Worm (Caenorhabditis elegans): ENCODE data around the gene msd-2.

msd-2 gene

DNA sequence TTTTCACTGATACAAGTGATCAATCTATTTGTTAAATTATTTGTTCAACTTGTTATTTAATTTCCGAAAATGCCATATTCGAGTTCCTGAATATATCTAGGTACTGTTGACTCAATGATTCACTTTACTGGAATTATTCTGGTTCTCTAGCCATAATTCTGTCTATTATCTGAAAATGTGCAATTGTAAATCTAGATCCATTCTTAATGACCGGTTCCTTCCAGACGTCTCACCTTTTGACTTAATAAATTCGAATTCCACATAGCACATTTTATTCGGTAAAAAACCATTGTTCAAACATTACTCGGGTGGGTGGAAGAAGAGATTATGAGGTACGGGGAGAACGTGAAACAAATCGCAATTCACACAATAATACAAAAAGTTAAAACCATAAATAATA lies 39.5 kb upstream of the msd-2 start (continued):
- no peak for TF ChIP-seq F37B4.10 (GFP tag; IDR thresholded peaks at IDR 0.05)

DNA sequence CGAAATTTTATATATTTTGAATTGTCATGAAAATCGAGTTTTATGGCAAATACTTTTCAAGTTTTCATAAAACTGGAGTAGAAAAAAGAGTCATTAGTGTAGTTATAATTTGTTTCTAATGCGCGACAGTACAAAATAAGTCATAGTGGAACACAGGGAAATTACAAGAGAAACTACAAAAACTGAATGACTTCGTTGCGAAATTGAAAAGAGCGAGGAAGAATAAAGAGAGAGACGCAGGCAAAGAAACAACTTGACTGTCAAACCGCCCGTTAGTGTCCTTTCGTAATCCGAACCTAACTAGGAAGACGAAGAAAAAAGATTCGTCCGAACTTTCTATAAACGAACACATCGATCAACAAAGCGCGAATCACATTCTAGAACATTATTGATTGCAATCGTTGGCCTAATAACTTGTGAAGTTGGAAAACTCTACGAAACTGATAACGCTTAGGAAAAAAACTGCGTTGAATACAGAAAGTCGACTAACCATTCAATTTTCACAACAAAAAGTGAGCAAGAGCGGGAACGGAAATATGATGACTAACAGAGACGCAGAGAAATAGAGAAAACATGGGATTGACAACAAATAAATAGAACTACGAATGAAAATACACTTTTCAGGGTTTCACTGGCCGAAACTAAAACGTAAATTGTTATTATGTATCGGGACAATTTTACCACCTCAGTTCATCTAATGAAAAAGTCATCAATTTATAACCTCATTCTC lies 35.3 kb upstream of the msd-2 start:
- TF ChIP-seq unc-130 (GFP tag; optimal IDR thresholded peaks at IDR 0.05) = no peak
- no peak for TF ChIP-seq snpc-1.3 (tag; optimal IDR thresholded peaks at IDR 0.05; ENCODE audit: insufficient read depth)
- peak; percentile 10 for TF ChIP-seq hmg-1.2 (GFP tag; IDR thresholded peaks at IDR 0.05)
- no peak for TF ChIP-seq somi-1 (GFP tag; optimal IDR thresholded peaks at IDR 0.05)
- no peak for TF ChIP-seq akir-1 (GFP tag; optimal IDR thresholded peaks at IDR 0.05)
- peak; percentile 45; the same call in 1 of the 2 replicates for TF ChIP-seq nfyb-1 (GFP tag; IDR thresholded peaks at IDR 0.05)
- TF ChIP-seq F10E7.11 (tag; optimal IDR thresholded peaks at IDR 0.05) = no peak
- TF ChIP-seq ztf-6 (GFP tag; IDR thresholded peaks at IDR 0.05) = no peak
- no peak for TF ChIP-seq tbp1 (GFP tag; optimal IDR thresholded peaks at IDR 0.05)
- peak; percentile 29 for TF ChIP-seq nhr-80 (tag; optimal IDR thresholded peaks at IDR 0.05)
- no peak for TF ChIP-seq tlf-1 (GFP tag; optimal IDR thresholded peaks at IDR 0.05)
- no peak for TF ChIP-seq dpl-1 (GFP tag; optimal IDR thresholded peaks at IDR 0.05)
- peak; percentile 40; the same call in 1 of the 2 replicates for TF ChIP-seq madf-6 (GFP tag; IDR thresholded peaks at IDR 0.05)
- TF ChIP-seq ztf-22 (GFP tag; optimal IDR thresholded peaks at IDR 0.05) = no peak
- no peak for TF ChIP-seq ceh-79 (tag; optimal IDR thresholded peaks at IDR 0.05)
- peak; percentile 42; the same call in 1 of the 2 replicates for TF ChIP-seq cebp-1 (GFP tag; IDR thresholded peaks at IDR 0.05)
- TF ChIP-seq cebp-1 (tag; optimal IDR thresholded peaks at IDR 0.05) = peak; percentile 87

DNA sequence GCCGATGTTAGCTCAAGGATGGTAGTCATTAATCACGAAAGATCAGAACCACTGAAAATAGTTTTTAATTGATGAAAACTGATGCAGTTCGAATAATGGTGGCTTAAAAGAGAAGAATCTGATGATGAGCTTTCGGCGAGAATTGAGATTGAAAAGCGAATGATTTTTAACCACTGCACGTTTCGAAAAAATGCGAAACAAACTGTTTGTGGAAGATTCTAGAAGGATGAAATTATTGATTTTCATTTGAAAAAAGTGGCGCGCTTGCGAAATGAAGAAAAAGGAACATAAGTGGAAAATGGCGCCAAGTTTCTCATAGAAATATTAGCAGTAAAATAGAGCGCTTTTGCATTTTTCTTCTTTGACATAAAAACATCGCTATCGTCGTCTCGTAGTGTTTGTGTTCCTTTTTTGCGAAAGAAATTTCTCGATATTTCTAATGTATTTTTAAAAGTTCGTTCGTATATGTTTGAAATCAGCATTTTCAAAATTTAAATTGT lies 33.9 kb upstream of the msd-2 start, which contains the start of gene uba-1:
Gene uba-1 (minus strand): TSS at position 51 of the 500 bp plus-strand sequence.
- TF ChIP-seq egl-44 (GFP tag; IDR thresholded peaks at IDR 0.05) (no peak), hmg-1.2 (GFP tag; IDR thresholded peaks at IDR 0.05) (peak; percentile 53), snpc-1.1 (tag; optimal IDR thresholded peaks at IDR 0.05; ENCODE audit: insufficient read depth) (no peak), cebp-2 (GFP tag; IDR thresholded peaks at IDR 0.05) (no peak), pha-4 (tag; optimal IDR thresholded peaks at IDR 0.05) (no peak), lsl-1 (GFP tag; optimal IDR thresholded peaks at IDR 0.05) (peak; percentile 70), egl-18 (GFP tag; IDR thresholded peaks at IDR 0.05) (no peak), rcor-1 (GFP tag; IDR thresholded peaks at IDR 0.05) (0 out of 2 replicates have a peak, but pooled peaks have one; percentile 6), F49E8.2 (tag; optimal IDR thresholded peaks at IDR 0.05; ENCODE audit: insufficient read depth) (peak; percentile 53), Y53F4B.3 (GFP tag; IDR thresholded peaks at IDR 0.05) (no peak), lin-54 (GFP tag; optimal IDR thresholded peaks at IDR 0.05) (peak; percentile 79), bed-1 (GFP tag; IDR thresholded peaks at IDR 0.05) (no peak), F52B5.7 (tag; optimal IDR thresholded peaks at IDR 0.05) (peak; percentile 35), F33H1.4 (GFP tag; IDR thresholded peaks at IDR 0.05) (peak; percentile 67), K12H6.12 (tag; optimal IDR thresholded peaks at IDR 0.05) (no peak), ztf-26 (tag; optimal IDR thresholded peaks at IDR 0.05) (no peak), madf-10 (tag; optimal IDR thresholded peaks at IDR 0.05) (peak; percentile 53), sdz-38 (tag; optimal IDR thresholded peaks at IDR 0.05) (no peak), nfya-2 (GFP tag; IDR thresholded peaks at IDR 0.05) (no peak), B0019.2 (GFP tag; conservative IDR thresholded peaks at IDR 0.05) (peak; percentile 64; the same call in 1 of the 2 replicates), ets-4 (GFP tag; optimal IDR thresholded peaks at IDR 0.05) (no peak), somi-1 (GFP tag; optimal IDR thresholded peaks at IDR 0.05) (no peak), F57A8.1 (GFP tag; optimal IDR thresholded peaks at IDR 0.05) (no peak), snpc-3.4 (tag; optimal IDR thresholded peaks at IDR 0.05) (peak; percentile 42), dpl-1 (GFP tag; optimal IDR thresholded peaks at IDR 0.05) (peak; percentile 79), snpc-4 (GFP tag; optimal IDR thresholded peaks at IDR 0.05) (no peak), snpc-4 (tag; optimal IDR thresholded peaks at IDR 0.05) (peak; percentile 6 to 50 (median 40)), mel-28 (tag; optimal IDR thresholded peaks at IDR 0.05; ENCODE audit: borderline replicate concordance) (no peak), efl-1 (GFP tag; optimal IDR thresholded peaks at IDR 0.05) (peak; percentile 94)

Measured in whole organism, young adult.